Fruit fly (Drosophila melanogaster) whole organism, embryonic: ENCODE results near the gene Cby.

Experiments
- Atf-2 ChIP-seq: fragments of 200-800 bp; sonication (Bioruptor generic); optimal IDR thresholded peaks from 2 replicates; lab custom pipeline; 2016; ENCODE audit warnings: missing biosample characterization, missing genetic modification characterization
- CG12219 ChIP-seq: fragments of 200-800 bp; sonication (Bioruptor generic); optimal IDR thresholded peaks from 3 replicates; lab custom pipeline; 2018; ENCODE audit warnings: missing biosample characterization, mild to moderate bottlenecking, missing genetic modification characterization
- CG13894 ChIP-seq: fragments of 200-800 bp; sonication (Bioruptor generic); optimal IDR thresholded peaks from 3 replicates; lab custom pipeline; 2018; ENCODE audit warnings: missing biosample characterization, mild to moderate bottlenecking, missing genetic modification characterization, moderate library complexity
- CG14965 ChIP-seq: fragments of 200-800 bp; sonication (Bioruptor generic); optimal IDR thresholded peaks from 2 replicates; lab custom pipeline; 2016; ENCODE audit warnings: missing biosample characterization, missing genetic modification characterization, borderline replicate concordance
- CG15011 ChIP-seq: fragments of 200-800 bp; sonication (Bioruptor generic); optimal IDR thresholded peaks from 3 replicates; lab custom pipeline; 2018; ENCODE audit warnings: missing biosample characterization, mild to moderate bottlenecking, missing genetic modification characterization
- CG16779 ChIP-seq: fragments of 200-800 bp; sonication (Bioruptor generic); IDR thresholded peaks from 2 replicates; pipeline ENCODE4 v1.3.6; 2022; ENCODE audit warnings: missing biosample characterization, missing genetic modification characterization
- CG16815 ChIP-seq: fragments of 200-800 bp; sonication (Bioruptor generic); optimal IDR thresholded peaks from 3 replicates; lab custom pipeline; 2017; ENCODE audit warnings: missing biosample characterization, mild to moderate bottlenecking, missing genetic modification characterization
- CG17359 ChIP-seq: fragments of 200-800 bp; sonication (Bioruptor generic); optimal IDR thresholded peaks from 3 replicates; lab custom pipeline; 2018; ENCODE audit warnings: missing biosample characterization, mild to moderate bottlenecking, missing genetic modification characterization, moderate library complexity
- CG17568 ChIP-seq: fragments of 200-800 bp; sonication (Bioruptor generic); optimal IDR thresholded peaks from 2 replicates; lab custom pipeline; 2018; ENCODE audit warnings: missing biosample characterization, mild to moderate bottlenecking, missing genetic modification characterization, moderate library complexity
- CG2116 ChIP-seq: fragments of 200-800 bp; sonication (Bioruptor generic); optimal IDR thresholded peaks from 3 replicates; lab custom pipeline; 2018; ENCODE audit warnings: missing biosample characterization, mild to moderate bottlenecking, missing genetic modification characterization
- CG2120 ChIP-seq: fragments of 200-800 bp; sonication (Bioruptor generic); optimal IDR thresholded peaks from 3 replicates; lab custom pipeline; 2016; ENCODE audit warnings: missing biosample characterization, missing genetic modification characterization
- CG30431 ChIP-seq: fragments of 200-800 bp; sonication (Bioruptor generic); optimal IDR thresholded peaks from 2 replicates; lab custom pipeline; 2017; ENCODE audit warnings: missing biosample characterization, missing genetic modification characterization
- CG34376 ChIP-seq: fragments of 200-800 bp; sonication (Bioruptor generic); optimal IDR thresholded peaks from 2 replicates; lab custom pipeline; 2018; ENCODE audit warnings: missing biosample characterization, mild to moderate bottlenecking, missing genetic modification characterization
- CG6272 ChIP-seq: fragments of 200-800 bp; sonication (Bioruptor generic); IDR thresholded peaks from 2 replicates; pipeline ENCODE4 v1.3.6; 2022; ENCODE audit warnings: missing biosample characterization, missing genetic modification characterization
- CG7372 ChIP-seq: fragments of 200-800 bp; sonication (Bioruptor generic); IDR thresholded peaks from 2 replicates; pipeline ENCODE4 v1.3.6; 2022; ENCODE audit warnings: missing biosample characterization, missing genetic modification characterization
- CG7745 ChIP-seq: fragments of 200-800 bp; sonication (Bioruptor generic); optimal IDR thresholded peaks from 2 replicates; lab custom pipeline; 2018; ENCODE audit warnings: missing biosample characterization, mild to moderate bottlenecking, missing genetic modification characterization, moderate library complexity
- CG7963 ChIP-seq: fragments of 200-800 bp; sonication (Bioruptor generic); IDR thresholded peaks from 3 replicates; pipeline ENCODE4 v1.3.6; 2022; ENCODE audit warnings: missing biosample characterization, missing genetic modification characterization; ENCODE audit not compliant: partially characterized antibody
- CG8089 ChIP-seq: fragments of 200-800 bp; sonication (Bioruptor generic); optimal IDR thresholded peaks from 3 replicates; lab custom pipeline; 2016; ENCODE audit warnings: missing biosample characterization, missing genetic modification characterization
- CG8281 ChIP-seq: fragments of 200-800 bp; sonication (Bioruptor generic); optimal IDR thresholded peaks from 2 replicates; lab custom pipeline; 2018; ENCODE audit warnings: missing biosample characterization, mild to moderate bottlenecking, missing genetic modification characterization, moderate library complexity
- CG9215 ChIP-seq: fragments of 200-800 bp; sonication (Bioruptor generic); IDR thresholded peaks from 2 replicates; pipeline ENCODE4 v1.3.6; 2022; ENCODE audit warnings: missing biosample characterization, missing genetic modification characterization
- CG9876 ChIP-seq: fragments of 200-800 bp; sonication (Bioruptor generic); optimal IDR thresholded peaks from 2 replicates; lab custom pipeline; 2016; ENCODE audit warnings: missing biosample characterization, missing genetic modification characterization
- Dp ChIP-seq: fragments of 200-800 bp; sonication (Bioruptor generic); optimal IDR thresholded peaks from 2 replicates; lab custom pipeline; 2018; ENCODE audit warnings: missing biosample characterization, mild to moderate bottlenecking, missing genetic modification characterization, moderate library complexity
- HLH3B ChIP-seq: fragments of 200-800 bp; sonication (Bioruptor generic); IDR thresholded peaks from 2 replicates; pipeline ENCODE4 v1.3.6; 2022; ENCODE audit warnings: missing biosample characterization, missing genetic modification characterization
- Kr ChIP-seq: fragments of 200-800 bp; sonication (Bioruptor generic); optimal IDR thresholded peaks from 2 replicates; lab custom pipeline; 2017; ENCODE audit warnings: missing biosample characterization, mild to moderate bottlenecking, missing genetic modification characterization
- Lhr ChIP-seq: fragments of 200-800 bp; sonication (Bioruptor generic); optimal IDR thresholded peaks from 3 replicates; lab custom pipeline; 2017; ENCODE audit warnings: mild to moderate bottlenecking, missing biosample characterization, missing genetic modification reagents, missing genetic modification characterization
- Mrtf ChIP-seq: fragments of 200-800 bp; sonication (Bioruptor generic); IDR thresholded peaks from 3 replicates; pipeline ENCODE4 v1.3.6; 2022; ENCODE audit warnings: missing biosample characterization, missing genetic modification characterization
- NFAT ChIP-seq: fragments of 200-800 bp; sonication (Bioruptor generic); IDR thresholded peaks from 2 replicates; pipeline ENCODE4 v1.3.6; 2022; ENCODE audit warnings: missing biosample characterization, missing genetic modification characterization
- NfI ChIP-seq: fragments of 200-800 bp; sonication (Bioruptor generic); optimal IDR thresholded peaks from 3 replicates; lab custom pipeline; 2018; ENCODE audit warnings: missing biosample characterization, mild to moderate bottlenecking, missing genetic modification characterization, moderate library complexity
- PHDP ChIP-seq: fragments of 200-800 bp; sonication (Bioruptor generic); optimal IDR thresholded peaks from 3 replicates; lab custom pipeline; 2018; ENCODE audit warnings: missing biosample characterization, mild to moderate bottlenecking, missing genetic modification characterization, moderate library complexity
- Scr ChIP-seq: fragments of 200-800 bp; sonication (Bioruptor generic); IDR thresholded peaks from 2 replicates; pipeline ENCODE4 v1.3.6; 2022; ENCODE audit warnings: missing biosample characterization, missing genetic modification characterization; ENCODE audit not compliant: partially characterized antibody
- Sox102F ChIP-seq: fragments of 200-800 bp; sonication (Bioruptor generic); optimal IDR thresholded peaks from 2 replicates; lab custom pipeline; 2018; ENCODE audit warnings: missing biosample characterization, mild to moderate bottlenecking, missing genetic modification characterization, moderate library complexity
- Sry-β ChIP-seq: fragments of 200-800 bp; sonication (Bioruptor generic); optimal IDR thresholded peaks from 2 replicates; lab custom pipeline; 2018; ENCODE audit warnings: missing biosample characterization, mild to moderate bottlenecking, missing genetic modification characterization, moderate library complexity
- crc ChIP-seq: fragments of 200-800 bp; sonication (Bioruptor generic); optimal IDR thresholded peaks from 2 replicates; lab custom pipeline; 2016; ENCODE audit warnings: missing biosample characterization, missing genetic modification characterization
- dmrt99B ChIP-seq: fragments of 200-800 bp; sonication (Bioruptor generic); optimal IDR thresholded peaks from 2 replicates; lab custom pipeline; 2018; ENCODE audit warnings: missing biosample characterization, mild to moderate bottlenecking, missing genetic modification characterization, moderate library complexity
- dysf ChIP-seq: fragments of 200-800 bp; sonication (Bioruptor generic); IDR thresholded peaks from 3 replicates; pipeline ENCODE4 v1.3.6; 2022; ENCODE audit warnings: missing biosample characterization, missing genetic modification characterization
- ewg ChIP-seq: fragments of 200-800 bp; sonication (Bioruptor generic); optimal IDR thresholded peaks from 3 replicates; lab custom pipeline; 2017; ENCODE audit warnings: mild to moderate bottlenecking, missing biosample characterization, missing genetic modification reagents, missing genetic modification characterization
- h ChIP-seq: fragments of >200 bp; optimal IDR thresholded peaks from 2 replicates; lab custom pipeline; 2017
- hbn ChIP-seq: fragments of 200-800 bp; sonication (Bioruptor generic); IDR thresholded peaks from 2 replicates; pipeline ENCODE4 v1.3.6; 2022; ENCODE audit warnings: missing biosample characterization, missing genetic modification characterization; ENCODE audit not compliant: partially characterized antibody
- lab ChIP-seq: fragments of 200-800 bp; sonication (Bioruptor generic); optimal IDR thresholded peaks from 3 replicates; lab custom pipeline; 2017; ENCODE audit warnings: missing biosample characterization, missing genetic modification characterization, mild to moderate bottlenecking, moderate library complexity, missing genetic modification reagents
- phol ChIP-seq: fragments of 200-800 bp; sonication (Bioruptor generic); optimal IDR thresholded peaks from 3 replicates; lab custom pipeline; 2018; ENCODE audit warnings: missing biosample characterization, mild to moderate bottlenecking, missing genetic modification characterization, moderate library complexity
- ranshi ChIP-seq: fragments of 200-800 bp; sonication (Bioruptor generic); IDR thresholded peaks from 2 replicates; pipeline ENCODE4 v1.3.6; 2022; ENCODE audit warnings: missing biosample characterization, missing genetic modification characterization
- row ChIP-seq: fragments of 200-800 bp; sonication (Bioruptor generic); IDR thresholded peaks from 3 replicates; pipeline ENCODE4 v1.3.6; 2022; ENCODE audit warnings: missing biosample characterization, missing genetic modification characterization
- sna ChIP-seq: fragments of 200-800 bp; sonication (Bioruptor generic); IDR thresholded peaks from 2 replicates; pipeline ENCODE4 v1.3.6; 2022; ENCODE audit warnings: missing biosample characterization, missing genetic modification characterization; ENCODE audit not compliant: partially characterized antibody
- sob ChIP-seq: fragments of 200-800 bp; sonication (Bioruptor generic); IDR thresholded peaks from 2 replicates; pipeline ENCODE4 v1.3.6; 2022; ENCODE audit warnings: missing biosample characterization, missing genetic modification characterization
- sqz ChIP-seq: fragments of 200-800 bp; sonication (Bioruptor generic); optimal IDR thresholded peaks from 3 replicates; lab custom pipeline; 2018; ENCODE audit warnings: missing biosample characterization, mild to moderate bottlenecking, missing genetic modification characterization
- trem ChIP-seq: fragments of 200-800 bp; optimal IDR thresholded peaks from 3 replicates; lab custom pipeline; 2019; ENCODE audit warnings: missing biosample characterization, mild to moderate bottlenecking, missing genetic modification characterization, moderate library complexity
- vnd ChIP-seq: fragments of 200-800 bp; sonication (Bioruptor generic); IDR thresholded peaks from 3 replicates; pipeline ENCODE4 v1.3.6; 2022; ENCODE audit warnings: missing biosample characterization, missing genetic modification characterization; ENCODE audit not compliant: partially characterized antibody
- vvl ChIP-seq: fragments of 200-800 bp; sonication (Bioruptor generic); IDR thresholded peaks from 2 replicates; pipeline ENCODE4 v1.3.6; 2022; ENCODE audit warnings: missing biosample characterization, missing genetic modification characterization
- wdn ChIP-seq: fragments of 200-800 bp; sonication (Bioruptor generic); IDR thresholded peaks from 2 replicates; pipeline ENCODE4 v1.3.6; 2022; ENCODE audit warnings: missing biosample characterization, missing genetic modification characterization
- zen2 ChIP-seq: fragments of 200-800 bp; sonication (Bioruptor generic); IDR thresholded peaks from 3 replicates; pipeline ENCODE4 v1.3.6; 2022; ENCODE audit warnings: missing biosample characterization, missing genetic modification characterization; ENCODE audit not compliant: partially characterized antibody

The Cby gene

dm6 chr3R:21849988-21850460, 17.8 kb upstream of the Cby start (continued):
- TF ChIP-seq CG9215 (GFP tag; lab: Robert Waterston, UW) = no peak
- peak; percentile 54 for TF ChIP-seq Sox102F (GFP tag; lab: Kevin White, UChicago)
- TF ChIP-seq NfI = peak; percentile 8
- peak; percentile 38 for TF ChIP-seq lab (GFP tag; lab: Kevin White, UChicago)
- TF ChIP-seq CG6272 (GFP tag; lab: Robert Waterston, UW) = 0 out of 2 replicates have a peak, but pooled peaks have one; percentile 12
- TF ChIP-seq wdn (GFP tag; lab: Robert Waterston, UW) = no peak
- TF ChIP-seq sna = no peak
- TF ChIP-seq CG14965 (GFP tag; lab: Kevin White, UChicago) = no peak
- TF ChIP-seq NFAT (GFP tag; lab: Robert Waterston, UW) = no peak
- no peak for TF ChIP-seq CG15011 (GFP tag; lab: Kevin White, UChicago)
- TF ChIP-seq CG16779 (GFP tag; lab: Robert Waterston, UW) = no peak
- peak; percentile 27 for TF ChIP-seq dmrt99B
- TF ChIP-seq CG8281 (tag; lab: Kevin White, UChicago) = peak; percentile 6
- TF ChIP-seq Atf-2 (GFP tag; lab: Kevin White, UChicago) = peak; percentile 0
- no peak for TF ChIP-seq zen2
- TF ChIP-seq CG13894 (tag; lab: Kevin White, UChicago) = no peak
- peak; percentile 6 for TF ChIP-seq CG17359 (tag; lab: Kevin White, UChicago)
- TF ChIP-seq HLH3B (GFP tag; lab: Robert Waterston, UW) = peak; percentile 15; the same call in 1 of the 2 replicates
- TF ChIP-seq Sry-β = no peak
- no peak for TF ChIP-seq CG7372 (GFP tag; lab: Robert Waterston, UW)
- peak; percentile 43 for TF ChIP-seq phol (tag; lab: Kevin White, UChicago)
- TF ChIP-seq CG9876 (GFP tag; lab: Kevin White, UChicago) = no peak
- no peak for TF ChIP-seq ranshi
- TF ChIP-seq Dp (GFP tag; lab: Kevin White, UChicago) = no peak
- TF ChIP-seq CG12219 (GFP tag; lab: Kevin White, UChicago) = peak; percentile 18
- peak; percentile 47 for TF ChIP-seq CG16815 (GFP tag; lab: Kevin White, UChicago)
- no peak for TF ChIP-seq sqz (GFP tag; lab: Kevin White, UChicago)
- no peak for TF ChIP-seq Kr (GFP tag; lab: Kevin White, UChicago)
- no peak for TF ChIP-seq CG7963 (GFP tag; lab: Robert Waterston, UW)
- peak; percentile 27 for TF ChIP-seq Lhr (GFP tag; lab: Kevin White, UChicago)
- no peak for TF ChIP-seq hbn (GFP tag; lab: Robert Waterston, UW)
- peak; percentile 18 for TF ChIP-seq crc
- peak; percentile 53; the same call in 1 of the 2 replicates for TF ChIP-seq vvl (GFP tag; lab: Robert Waterston, UW)
- no peak for TF ChIP-seq trem (tag; lab: Kevin White, UChicago)
- peak; percentile 25 for TF ChIP-seq ewg (GFP tag; lab: Kevin White, UChicago)
- no peak for TF ChIP-seq vnd (GFP tag; lab: Robert Waterston, UW)
- peak; percentile 4 for TF ChIP-seq CG2120 (GFP tag; lab: Kevin White, UChicago)
- peak; percentile 47 for TF ChIP-seq CG30431
- no peak for TF ChIP-seq CG34376 (GFP tag; lab: Kevin White, UChicago)
- TF ChIP-seq Scr (GFP tag; lab: Robert Waterston, UW) = no peak
- no peak for TF ChIP-seq CG17568 (GFP tag; lab: Kevin White, UChicago)
- TF ChIP-seq CG7745 = no peak
- peak; percentile 74 for TF ChIP-seq row (GFP tag; lab: Robert Waterston, UW)
- 0 out of 3 replicates have a peak, but pooled peaks have one; percentile 40 for TF ChIP-seq Mrtf (GFP tag; lab: Robert Waterston, UW)
- TF ChIP-seq sob (GFP tag; lab: Robert Waterston, UW) = peak; percentile 53; the same call in 1 of the 2 replicates
- peak; percentile 40; the same call in 1 of the 3 replicates for TF ChIP-seq dysf (GFP tag; lab: Robert Waterston, UW)
- TF ChIP-seq h (lab: Kevin White, UChicago) = no peak
- TF ChIP-seq PHDP = peak; percentile 25
- peak; percentile 10 for TF ChIP-seq CG2116 (GFP tag; lab: Kevin White, UChicago)
- peak; percentile 53 for TF ChIP-seq CG8089 (GFP tag; lab: Kevin White, UChicago)
